Fruit fly (Drosophila melanogaster) whole organism, embryonic: ENCODE results near the gene Tre1.

ENCODE experiments used
- CG11723 ChIP-seq: fragments of 200-800 bp; sonication (Bioruptor generic); optimal IDR thresholded peaks from 2 replicates; lab custom pipeline; 2017; ENCODE audit warnings: missing biosample characterization, mild to moderate bottlenecking, missing genetic modification characterization
- CG1233 ChIP-seq: fragments of 200-800 bp; sonication (Bioruptor generic); optimal IDR thresholded peaks from 4 replicates; lab custom pipeline; 2018; ENCODE audit warnings: missing biosample characterization, mild to moderate bottlenecking, missing genetic modification characterization
- CG1529 ChIP-seq: fragments of 200-800 bp; sonication (Bioruptor generic); optimal IDR thresholded peaks from 3 replicates; lab custom pipeline; 2018; ENCODE audit warnings: missing biosample characterization, missing genetic modification characterization
- CG18599 ChIP-seq: fragments of 200-800 bp; sonication (Bioruptor generic); optimal IDR thresholded peaks from 3 replicates; lab custom pipeline; 2017; ENCODE audit warnings: missing biosample characterization, missing genetic modification characterization, mild to moderate bottlenecking, moderate library complexity, missing genetic modification reagents
- CG2875 ChIP-seq: fragments of 200-800 bp; sonication (Bioruptor generic); optimal IDR thresholded peaks from 2 replicates; lab custom pipeline; 2017; ENCODE audit warnings: missing biosample characterization, mild to moderate bottlenecking, missing genetic modification characterization, missing genetic modification reagents
- CG30020 ChIP-seq: fragments of 200-800 bp; optimal IDR thresholded peaks from 2 replicates; lab custom pipeline; 2019; ENCODE audit warnings: missing biosample characterization, mild to moderate bottlenecking, missing genetic modification characterization, moderate library complexity
- CG34224 ChIP-seq: fragments of 200-800 bp; sonication (Bioruptor generic); IDR thresholded peaks from 3 replicates; pipeline ENCODE4 v1.3.6; 2022; ENCODE audit warnings: missing biosample characterization, missing genetic modification characterization; ENCODE audit not compliant: partially characterized antibody
- CG7786 ChIP-seq: fragments of 200-800 bp; sonication (Bioruptor generic); optimal IDR thresholded peaks from 2 replicates; lab custom pipeline; 2016; ENCODE audit warnings: missing biosample characterization, missing genetic modification characterization
- CG9797 ChIP-seq: fragments of 200-800 bp; sonication (Bioruptor generic); optimal IDR thresholded peaks from 3 replicates; lab custom pipeline; 2018; ENCODE audit warnings: missing biosample characterization, mild to moderate bottlenecking, missing genetic modification characterization
- CG9876 ChIP-seq: fragments of 200-800 bp; sonication (Bioruptor generic); optimal IDR thresholded peaks from 2 replicates; lab custom pipeline; 2016; ENCODE audit warnings: missing biosample characterization, missing genetic modification characterization
- Camta ChIP-seq: fragments of 200-800 bp; sonication (Bioruptor generic); optimal IDR thresholded peaks from 2 replicates; lab custom pipeline; 2016; ENCODE audit warnings: missing biosample characterization, missing genetic modification characterization
- Dll ChIP-seq: fragments of 200-800 bp; sonication (Bioruptor generic); IDR thresholded peaks from 4 replicates; pipeline ENCODE4 v1.3.6; 2022; ENCODE audit warnings: missing biosample characterization, missing genetic modification characterization; ENCODE audit not compliant: partially characterized antibody
- Dp ChIP-seq: fragments of 200-800 bp; sonication (Bioruptor generic); optimal IDR thresholded peaks from 2 replicates; lab custom pipeline; 2018; ENCODE audit warnings: missing biosample characterization, mild to moderate bottlenecking, missing genetic modification characterization, moderate library complexity
- HmgD ChIP-seq: fragments of 200-800 bp; sonication (Bioruptor generic); optimal IDR thresholded peaks from 3 replicates; lab custom pipeline; 2016; ENCODE audit warnings: missing biosample characterization, missing genetic modification characterization
- Kr ChIP-seq: fragments of 200-800 bp; sonication (Bioruptor generic); optimal IDR thresholded peaks from 2 replicates; lab custom pipeline; 2017; ENCODE audit warnings: missing biosample characterization, mild to moderate bottlenecking, missing genetic modification characterization
- MBD-R2 ChIP-seq: fragments of 200-800 bp; sonication (Bioruptor generic); IDR thresholded peaks from 2 replicates; pipeline ENCODE4 v1.3.6; 2022; ENCODE audit warnings: missing biosample characterization, missing genetic modification characterization
- Neu2 ChIP-seq: fragments of 200-800 bp; sonication (Bioruptor generic); optimal IDR thresholded peaks from 3 replicates; lab custom pipeline; 2016; ENCODE audit warnings: missing biosample characterization, missing genetic modification characterization, borderline replicate concordance
- NfI ChIP-seq: fragments of 200-800 bp; sonication (Bioruptor generic); optimal IDR thresholded peaks from 3 replicates; lab custom pipeline; 2018; ENCODE audit warnings: missing biosample characterization, mild to moderate bottlenecking, missing genetic modification characterization, moderate library complexity
- Opbp ChIP-seq: fragments of 200-800 bp; sonication (Bioruptor generic); IDR thresholded peaks from 3 replicates; pipeline ENCODE4 v1.3.6; 2022; ENCODE audit warnings: missing biosample characterization, missing genetic modification characterization; ENCODE audit not compliant: partially characterized antibody
- Ravus ChIP-seq: fragments of 200-800 bp; sonication (Bioruptor generic); IDR thresholded peaks from 2 replicates; pipeline ENCODE4 v1.3.6; 2022; ENCODE audit warnings: missing biosample characterization, missing genetic modification characterization
- Rfx ChIP-seq: fragments of 200-800 bp; sonication (Bioruptor generic); IDR thresholded peaks from 2 replicates; pipeline ENCODE4 v1.3.6; 2022; ENCODE audit warnings: missing biosample characterization, missing genetic modification characterization
- Six4 ChIP-seq: fragments of 200-800 bp; sonication (Bioruptor generic); optimal IDR thresholded peaks from 2 replicates; lab custom pipeline; 2016; ENCODE audit warnings: missing biosample characterization, missing genetic modification characterization
- Sox102F ChIP-seq: fragments of 200-800 bp; sonication (Bioruptor generic); optimal IDR thresholded peaks from 2 replicates; lab custom pipeline; 2018; ENCODE audit warnings: missing biosample characterization, mild to moderate bottlenecking, missing genetic modification characterization, moderate library complexity
- Sry-β ChIP-seq: fragments of 200-800 bp; sonication (Bioruptor generic); optimal IDR thresholded peaks from 2 replicates; lab custom pipeline; 2018; ENCODE audit warnings: missing biosample characterization, mild to moderate bottlenecking, missing genetic modification characterization, moderate library complexity
- Sry-δ ChIP-seq: fragments of 200-800 bp; sonication (Bioruptor generic); optimal IDR thresholded peaks from 2 replicates; lab custom pipeline; 2016; ENCODE audit warnings: missing biosample characterization, missing genetic modification characterization
- Stat92E ChIP-seq, 3 experiments: fragments of >200 bp in 2 of 3; fragments of 200-800 bp in 1 of 3; sonication (Bioruptor generic) in 1 of 3; optimal IDR thresholded peaks; 2 replicates each; lab custom pipeline; 2017 to 2019; ENCODE audit warnings: missing biosample characterization in 3 of 3, missing genetic modification characterization in 3 of 3, mild to moderate bottlenecking in 1 of 3, moderate library complexity in 1 of 3
- Trl ChIP-seq, 3 experiments: fragments of >200 bp in 2 of 3; fragments of 200-800 bp in 1 of 3; sonication (Bioruptor generic) in 1 of 3; optimal IDR thresholded peaks; 2 replicates in 1 of 3; 3 replicates in 2 of 3; lab custom pipeline; 2016 to 2017; ENCODE audit warnings: missing biosample characterization in 1 of 3, missing genetic modification characterization in 1 of 3
- Vsx1 ChIP-seq: fragments of 200-800 bp; sonication (Bioruptor generic); optimal IDR thresholded peaks from 2 replicates; lab custom pipeline; 2017; ENCODE audit warnings: missing biosample characterization, mild to moderate bottlenecking, missing genetic modification characterization, missing genetic modification reagents
- ab ChIP-seq: fragments of 200-800 bp; sonication (Bioruptor generic); optimal IDR thresholded peaks from 2 replicates; lab custom pipeline; 2016; ENCODE audit warnings: missing biosample characterization, missing genetic modification characterization
- ara ChIP-seq: fragments of 200-800 bp; sonication (Bioruptor generic); IDR thresholded peaks from 2 replicates; pipeline ENCODE4 v1.3.6; 2022; ENCODE audit warnings: missing biosample characterization, missing genetic modification characterization
- az2 ChIP-seq: fragments of 200-800 bp; sonication (Bioruptor generic); optimal IDR thresholded peaks from 3 replicates; lab custom pipeline; 2016; ENCODE audit warnings: missing biosample characterization, missing genetic modification characterization
- bsh ChIP-seq, 2 experiments: fragments of 200-800 bp; sonication (Bioruptor generic); optimal IDR thresholded peaks; 2 replicates each; lab custom pipeline; 2017 to 2018; ENCODE audit warnings: mild to moderate bottlenecking in 2 of 2, missing biosample characterization in 2 of 2, missing genetic modification characterization in 2 of 2, moderate library complexity in 1 of 2
- chinmo ChIP-seq: fragments of 200-800 bp; sonication (Bioruptor generic); IDR thresholded peaks from 4 replicates; pipeline ENCODE4 v1.3.6; 2022; ENCODE audit warnings: missing biosample characterization, missing genetic modification characterization; ENCODE audit not compliant: partially characterized antibody
- chn ChIP-seq: fragments of 200-800 bp; sonication (Bioruptor generic); optimal IDR thresholded peaks from 2 replicates; lab custom pipeline; 2016; ENCODE audit warnings: missing biosample characterization, missing genetic modification characterization
- dan ChIP-seq: fragments of 200-800 bp; sonication (Bioruptor generic); IDR thresholded peaks from 2 replicates; pipeline ENCODE4 v1.3.6; 2022; ENCODE audit warnings: missing biosample characterization, missing genetic modification characterization
- danr ChIP-seq: fragments of 200-800 bp; sonication (Bioruptor generic); IDR thresholded peaks from 2 replicates; pipeline ENCODE4 v1.3.6; 2022; ENCODE audit warnings: missing biosample characterization, missing genetic modification characterization
- fd64A ChIP-seq: fragments of 200-800 bp; sonication (Bioruptor generic); optimal IDR thresholded peaks from 3 replicates; lab custom pipeline; 2018; ENCODE audit warnings: missing biosample characterization, mild to moderate bottlenecking, missing genetic modification characterization
- gce ChIP-seq: fragments of 200-800 bp; sonication (Bioruptor generic); IDR thresholded peaks from 3 replicates; pipeline ENCODE4 v1.3.6; 2022; ENCODE audit warnings: missing biosample characterization, missing genetic modification characterization
- jigr1 ChIP-seq: fragments of 200-800 bp; sonication (Bioruptor generic); IDR thresholded peaks from 3 replicates; pipeline ENCODE4 v1.3.6; 2022; ENCODE audit warnings: missing biosample characterization, missing genetic modification characterization
- org-1 ChIP-seq: fragments of 200-800 bp; sonication (Bioruptor generic); optimal IDR thresholded peaks from 2 replicates; lab custom pipeline; 2017; ENCODE audit warnings: missing biosample characterization, missing genetic modification characterization
- otp ChIP-seq: fragments of 200-800 bp; sonication (Bioruptor generic); IDR thresholded peaks from 3 replicates; pipeline ENCODE4, ENCODE4 v1.3.6; 2022; ENCODE audit warnings: missing biosample characterization, missing genetic modification characterization
- scrt ChIP-seq: fragments of 200-800 bp; sonication (Bioruptor generic); optimal IDR thresholded peaks from 2 replicates; lab custom pipeline; 2018; ENCODE audit warnings: missing biosample characterization, mild to moderate bottlenecking, missing genetic modification characterization, moderate library complexity
- shn ChIP-seq: fragments of 200-800 bp; sonication (Bioruptor generic); optimal IDR thresholded peaks from 3 replicates; lab custom pipeline; 2016; ENCODE audit warnings: missing biosample characterization, missing genetic modification characterization
- sim ChIP-seq: fragments of 200-800 bp; sonication (Bioruptor generic); IDR thresholded peaks from 2 replicates; pipeline ENCODE4 v1.3.6; 2022; ENCODE audit warnings: missing biosample characterization, missing genetic modification characterization
- so ChIP-seq: fragments of 200-800 bp; sonication (Bioruptor generic); IDR thresholded peaks from 3 replicates; pipeline ENCODE4 v1.3.6; 2022; ENCODE audit warnings: missing biosample characterization, missing genetic modification characterization
- sob ChIP-seq: fragments of 200-800 bp; sonication (Bioruptor generic); IDR thresholded peaks from 2 replicates; pipeline ENCODE4 v1.3.6; 2022; ENCODE audit warnings: missing biosample characterization, missing genetic modification characterization
- ssp ChIP-seq: fragments of 200-800 bp; sonication (Bioruptor generic); IDR thresholded peaks from 2 replicates; pipeline ENCODE4 v1.3.6; 2022; ENCODE audit warnings: missing biosample characterization, missing genetic modification characterization
- unpg ChIP-seq: fragments of 200-800 bp; sonication (Bioruptor generic); optimal IDR thresholded peaks from 3 replicates; lab custom pipeline; 2018; ENCODE audit warnings: missing biosample characterization, mild to moderate bottlenecking, missing genetic modification characterization, moderate library complexity
- z ChIP-seq: fragments of 200-800 bp; sonication (Bioruptor generic); IDR thresholded peaks from 3 replicates; pipeline ENCODE4 v1.3.6; 2022; ENCODE audit warnings: missing biosample characterization, missing genetic modification characterization

Tre1 gene

dm6 chrX:5648437-5648959 lies 31.3 kb downstream of the Tre1 start, which contains the start of gene OtopLa (continued):
- TF ChIP-seq CG1233, result peak; percentile 75
- no peak for TF ChIP-seq Sry-β
- TF ChIP-seq sim (GFP tag; lab: Robert Waterston, UW), result peak; percentile 67; the same call in 1 of the 2 replicates
- TF ChIP-seq otp (GFP tag; lab: Robert Waterston, UW), result peak; percentile 87
- peak; percentile 83 for TF ChIP-seq Rfx (GFP tag; lab: Robert Waterston, UW)
- TF ChIP-seq ab (GFP tag; lab: Kevin White, UChicago), result peak; percentile 31
- no peak for TF ChIP-seq Neu2 (GFP tag; lab: Kevin White, UChicago)
- TF ChIP-seq Sry-δ (GFP tag; lab: Kevin White, UChicago), result peak; percentile 31
- peak; percentile 90 for TF ChIP-seq CG18599 (GFP tag; lab: Kevin White, UChicago)
- TF ChIP-seq Opbp (GFP tag; lab: Robert Waterston, UW), result no peak
- no peak for TF ChIP-seq CG34224 (GFP tag; lab: Robert Waterston, UW)
- TF ChIP-seq gce (GFP tag; lab: Robert Waterston, UW), result peak; percentile 64; the same call in 2 of the 3 replicates
- TF ChIP-seq Dp (GFP tag; lab: Kevin White, UChicago), result no peak
- TF ChIP-seq fd64A (GFP tag; lab: Kevin White, UChicago), result peak; percentile 72
- peak; percentile 33 for TF ChIP-seq HmgD
- peak; percentile 55 for TF ChIP-seq Vsx1
- TF ChIP-seq ssp, result peak; percentile 63
- TF ChIP-seq CG11723, result peak; percentile 60
- TF ChIP-seq CG7786 (GFP tag; lab: Kevin White, UChicago), result peak; percentile 72
- TF ChIP-seq CG9797 (GFP tag; lab: Kevin White, UChicago), result no peak
- TF ChIP-seq CG9876 (GFP tag; lab: Kevin White, UChicago), result peak; percentile 18
- TF ChIP-seq NfI, result peak; percentile 81
- peak; percentile 28; the same call in 1 of the 2 replicates for TF ChIP-seq dan (GFP tag; lab: Robert Waterston, UW)
- TF ChIP-seq scrt (GFP tag; lab: Kevin White, UChicago), result peak; percentile 64
- TF ChIP-seq z (GFP tag; lab: Robert Waterston, UW), result 0 out of 3 replicates have a peak, but pooled peaks have one; percentile 18
- 0 out of 3 replicates have a peak, but pooled peaks have one; percentile 45 for TF ChIP-seq jigr1
- 0 out of 4 replicates have a peak, but pooled peaks have one; percentile 9 for TF ChIP-seq chinmo (GFP tag; lab: Robert Waterston, UW)
- TF ChIP-seq shn (GFP tag; lab: Kevin White, UChicago), result peak; percentile 20
- TF ChIP-seq Six4, result peak; percentile 75
- TF ChIP-seq Ravus (GFP tag; lab: Robert Waterston, UW), result peak; percentile 61
- TF ChIP-seq Dll, result no peak
- TF ChIP-seq sob (GFP tag; lab: Robert Waterston, UW), result peak; percentile 87
- peak; percentile 78 for TF ChIP-seq CG1529 (GFP tag; lab: Kevin White, UChicago)
- TF ChIP-seq Stat92E (GFP tag; optimal IDR thresholded peaks at IDR 0.05; lab: Kevin White, UChicago), result no peak
- TF ChIP-seq chn (GFP tag; lab: Kevin White, UChicago), result peak; percentile 70
- peak; percentile 90 for TF ChIP-seq so (GFP tag; lab: Robert Waterston, UW)
- peak; percentile 85 for TF ChIP-seq Camta (GFP tag; lab: Kevin White, UChicago)
- TF ChIP-seq ara, result peak; percentile 91
- no peak for TF ChIP-seq Trl (optimal IDR thresholded peaks at IDR 0.05; lab: Kevin White, UChicago)
- TF ChIP-seq Trl (GFP tag; optimal IDR thresholded peaks at IDR 0.05; lab: Kevin White, UChicago), result peak; percentile 88
- TF ChIP-seq Sox102F (GFP tag; lab: Kevin White, UChicago), result peak; percentile 87
- TF ChIP-seq unpg (GFP tag; lab: Kevin White, UChicago), result peak; percentile 89
- peak; percentile 84 for TF ChIP-seq az2 (GFP tag; lab: Kevin White, UChicago)
- peak; percentile 58 for TF ChIP-seq danr
- peak; percentile 47; the same call in 1 of the 2 replicates for TF ChIP-seq MBD-R2 (GFP tag; lab: Robert Waterston, UW)
- TF ChIP-seq bsh (GFP tag; optimal IDR thresholded peaks at IDR 0.05; lab: Kevin White, UChicago), result peak; percentile 8 to 90
- TF ChIP-seq Kr, result no peak
- peak; percentile 83 for TF ChIP-seq org-1 (GFP tag; lab: Kevin White, UChicago)
- peak; percentile 8 for TF ChIP-seq CG30020 (tag; lab: Kevin White, UChicago)
- TF ChIP-seq CG2875 (GFP tag; lab: Kevin White, UChicago), result peak; percentile 84
